Worm (Caenorhabditis elegans): ENCODE results near the gene srj-54.

DNA sequence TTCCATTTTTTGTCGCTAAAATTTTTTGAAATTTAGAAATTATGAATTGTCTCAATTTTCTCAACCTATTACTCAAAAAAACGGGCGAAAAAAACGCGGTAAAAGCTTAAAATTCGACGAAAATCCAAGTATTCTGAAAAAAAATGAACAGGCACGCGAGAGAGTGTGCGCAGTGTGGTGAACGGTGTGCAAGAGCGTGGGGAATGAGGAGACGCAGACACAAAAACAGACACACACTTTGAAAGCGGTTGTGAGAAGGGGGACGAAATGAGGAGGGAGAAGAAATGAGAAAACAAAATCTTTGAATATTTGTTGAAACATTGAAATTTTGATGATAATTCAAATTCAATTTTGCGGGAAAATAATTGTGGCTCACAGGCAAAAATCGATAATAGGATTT lies 32.8 kb downstream of the srj-54 start, which contains the start of gene T03D3.5:
- TF ChIP-seq ama-1 (optimal IDR thresholded peaks at IDR 0.05) (no peak), nhr-77 (tag; optimal IDR thresholded peaks at IDR 0.05) (no peak), nhr-28 (tag; optimal IDR thresholded peaks at IDR 0.05) (no peak), alr-1 (tag; optimal IDR thresholded peaks at IDR 0.05; ENCODE audit: borderline replicate concordance) (no peak), mdl-1 (tag; optimal IDR thresholded peaks at IDR 0.05) (no peak), elt-2 (tag; optimal IDR thresholded peaks at IDR 0.05) (no peak), pqm-1 (tag; optimal IDR thresholded peaks at IDR 0.05) (no peak), ztf-11 (tag; optimal IDR thresholded peaks at IDR 0.05) (no peak), unc-86 (tag; optimal IDR thresholded peaks at IDR 0.05) (no peak), nhr-19 (GFP tag; conservative IDR thresholded peaks at IDR 0.05) (no peak), unc-98 (GFP tag; IDR thresholded peaks at IDR 0.05) (no peak), ceh-63 (GFP tag; optimal IDR thresholded peaks at IDR 0.05) (no peak), C34B4.2 (tag; optimal IDR thresholded peaks at IDR 0.05) (no peak)
